Fruit fly (Drosophila melanogaster): ENCODE measurements around the gene CREG.

The CREG gene

dm6 chr3R:17385329-17386019 lies 9.0 kb downstream of the CREG start (continued):
- TF ChIP-seq Smox (GFP tag; optimal IDR thresholded peaks at IDR 0.05) (peak; percentile 51), CG6276 (GFP tag; optimal IDR thresholded peaks at IDR 0.05) (no peak), CG31627 (GFP tag; optimal IDR thresholded peaks at IDR 0.05) (peak; percentile 59), CG32006 (GFP tag; optimal IDR thresholded peaks at IDR 0.05) (no peak), CG3032 (tag; optimal IDR thresholded peaks at IDR 0.05) (peak; percentile 50), lz (GFP tag; optimal IDR thresholded peaks at IDR 0.05) (peak; percentile 72), CG10631 (GFP tag; optimal IDR thresholded peaks at IDR 0.05) (peak; percentile 68), CG8632 (GFP tag; optimal IDR thresholded peaks at IDR 0.05) (no peak), CG16779 (tag; optimal IDR thresholded peaks at IDR 0.05) (no peak), CG6854 (GFP tag; optimal IDR thresholded peaks at IDR 0.05) (no peak), cyc (GFP tag; optimal IDR thresholded peaks at IDR 0.05) (peak; percentile 62), CG4318 (GFP tag; optimal IDR thresholded peaks at IDR 0.05) (no peak), Hr4 (GFP tag; optimal IDR thresholded peaks at IDR 0.05) (no peak), CG6163 (GFP tag; IDR thresholded peaks at IDR 0.05) (peak; percentile 58), Ets96B (tag; optimal IDR thresholded peaks at IDR 0.05) (peak; percentile 42), CG7368 (GFP tag; optimal IDR thresholded peaks at IDR 0.05) (peak; percentile 47), CG34406 (GFP tag; optimal IDR thresholded peaks at IDR 0.05) (no peak), acj6 (GFP tag; optimal IDR thresholded peaks at IDR 0.05) (peak; percentile 13), CG11294 (GFP tag; IDR thresholded peaks at IDR 0.05) (peak; percentile 11; the same call in 1 of the 2 replicates), Ets21C (GFP tag; optimal IDR thresholded peaks at IDR 0.05) (no peak)

- TF ChIP-seq svp (GFP tag) (no peak), CG6163 (GFP tag; IDR thresholded peaks at IDR 0.05) (no peak), Eip93F (GFP tag; optimal IDR thresholded peaks at IDR 0.05) (no peak), Blimp-1 (GFP tag; optimal IDR thresholded peaks at IDR 0.05) (no peak), Sox102F (GFP tag; optimal IDR thresholded peaks at IDR 0.05) (no peak), CG16779 (tag; optimal IDR thresholded peaks at IDR 0.05) (no peak), CG6808 (GFP tag; optimal IDR thresholded peaks at IDR 0.05) (no peak), Eip78C (GFP tag) (no peak), fkh (GFP tag; optimal IDR thresholded peaks at IDR 0.05) (no peak), CG6276 (GFP tag; optimal IDR thresholded peaks at IDR 0.05) (no peak), Sox14 (GFP tag; optimal IDR thresholded peaks at IDR 0.05) (no peak), CG32006 (GFP tag; optimal IDR thresholded peaks at IDR 0.05) (no peak), Smox (GFP tag; optimal IDR thresholded peaks at IDR 0.05) (no peak), CG4318 (GFP tag; optimal IDR thresholded peaks at IDR 0.05) (no peak), topi (GFP tag; optimal IDR thresholded peaks at IDR 0.05) (no peak), salr (GFP tag; optimal IDR thresholded peaks at IDR 0.05) (no peak), dsx (GFP tag; optimal IDR thresholded peaks at IDR 0.05; ENCODE audit: poor library complexity, severe bottlenecking) (no peak), Lpt (GFP tag; optimal IDR thresholded peaks at IDR 0.05) (no peak), Sox15 (GFP tag; optimal IDR thresholded peaks at IDR 0.05) (no peak)
Measured at dm6 chr3R:17381916-17382315, 12.5 kb downstream of the CREG start.

dm6 chr3R:17379742-17380141 lies 14.7 kb downstream of the CREG start, which contains the start of gene lute:
Gene lute, plus strand, starts transcription at chr3R:17379944.
- peak; percentile 4 for TF ChIP-seq Sox102F (GFP tag; optimal IDR thresholded peaks at IDR 0.05)
- TF ChIP-seq net (GFP tag; optimal IDR thresholded peaks at IDR 0.05), result no peak
- no peak for TF ChIP-seq CG6808 (GFP tag; optimal IDR thresholded peaks at IDR 0.05)
- TF ChIP-seq Eip78C (GFP tag), result peak; percentile 59
- no peak for TF ChIP-seq CG15336 (GFP tag; IDR thresholded peaks at IDR 0.05)
- no peak for TF ChIP-seq achi (GFP tag; optimal IDR thresholded peaks at IDR 0.05)
- no peak for TF ChIP-seq Hr38 (GFP tag; optimal IDR thresholded peaks at IDR 0.05)
- no peak for TF ChIP-seq CG3919 (GFP tag; optimal IDR thresholded peaks at IDR 0.05)
- no peak for TF ChIP-seq Gug (GFP tag; IDR thresholded peaks at IDR 0.05)
- 0 out of 3 replicates have a peak, but pooled peaks have one; percentile 24 for TF ChIP-seq CG6163 (GFP tag; IDR thresholded peaks at IDR 0.05)
- no peak for TF ChIP-seq CG7368 (GFP tag; optimal IDR thresholded peaks at IDR 0.05)
- TF ChIP-seq CG31627 (GFP tag; optimal IDR thresholded peaks at IDR 0.05), result no peak
- no peak for TF ChIP-seq Sox14 (GFP tag; optimal IDR thresholded peaks at IDR 0.05)
- no peak for TF ChIP-seq CG3032 (tag; optimal IDR thresholded peaks at IDR 0.05)
